Worm (Caenorhabditis elegans): ENCODE measurements around the gene Y55B1BL.2.

Gene Y55B1BL.2

ce11 chrIII:365649-366048, 36.9 kb upstream of the Y55B1BL.2 start, which contains the start of gene pll-1:
Gene pll-1, plus strand, starts transcription at chrIII:365949.
- TF ChIP-seq nhr-11 (tag; optimal IDR thresholded peaks at IDR 0.05), result no peak
- TF ChIP-seq ZK546.5 (tag; optimal IDR thresholded peaks at IDR 0.05), result no peak
- TF ChIP-seq hmg-11 (tag; optimal IDR thresholded peaks at IDR 0.05), result no peak
- no peak for TF ChIP-seq nhr-12 (tag; optimal IDR thresholded peaks at IDR 0.05)
- no peak for TF ChIP-seq unc-62 (GFP tag; optimal IDR thresholded peaks at IDR 0.05)
- no peak for TF ChIP-seq lsy-12 (tag; optimal IDR thresholded peaks at IDR 0.05)
- TF ChIP-seq fkh-2 (tag; optimal IDR thresholded peaks at IDR 0.05), result no peak
- no peak for TF ChIP-seq egl-27 (tag; optimal IDR thresholded peaks at IDR 0.05)
- TF ChIP-seq tbx-2 (tag; optimal IDR thresholded peaks at IDR 0.05), result no peak
- TF ChIP-seq eor-1 (tag; optimal IDR thresholded peaks at IDR 0.05), result no peak
- no peak for TF ChIP-seq nhr-76 (tag; optimal IDR thresholded peaks at IDR 0.05)
- no peak for TF ChIP-seq mdl-1 (tag; optimal IDR thresholded peaks at IDR 0.05)
- TF ChIP-seq sea-2 (GFP tag; optimal IDR thresholded peaks at IDR 0.05), result no peak
- no peak for TF ChIP-seq aly-2 (tag; optimal IDR thresholded peaks at IDR 0.05)
- TF ChIP-seq ztf-4 (tag; optimal IDR thresholded peaks at IDR 0.05), result no peak
- TF ChIP-seq ama-1 (optimal IDR thresholded peaks at IDR 0.05), result no peak
- TF ChIP-seq elt-2 (tag; optimal IDR thresholded peaks at IDR 0.05), result no peak
- no peak for TF ChIP-seq ceh-9 (tag; optimal IDR thresholded peaks at IDR 0.05)

- TF ChIP-seq fkh-2 (tag; optimal IDR thresholded peaks at IDR 0.05), result no peak
- no peak for TF ChIP-seq nhr-43 (tag; optimal IDR thresholded peaks at IDR 0.05; ENCODE audit: poor library complexity, severe bottlenecking)
- no peak for TF ChIP-seq elt-1 (tag; optimal IDR thresholded peaks at IDR 0.05)
- no peak for TF ChIP-seq eor-1 (tag; optimal IDR thresholded peaks at IDR 0.05)
- TF ChIP-seq lsy-12 (tag; optimal IDR thresholded peaks at IDR 0.05), result no peak
- TF ChIP-seq nhr-28 (tag; optimal IDR thresholded peaks at IDR 0.05), result no peak
- TF ChIP-seq ztf-11 (tag; optimal IDR thresholded peaks at IDR 0.05), result no peak
- TF ChIP-seq ceh-16 (tag; optimal IDR thresholded peaks at IDR 0.05), result no peak
- no peak for TF ChIP-seq pqm-1 (tag; optimal IDR thresholded peaks at IDR 0.05)
- TF ChIP-seq daf-12 (tag; optimal IDR thresholded peaks at IDR 0.05), result no peak
- no peak for TF ChIP-seq ceh-9 (tag; optimal IDR thresholded peaks at IDR 0.05)
- TF ChIP-seq unc-39 (tag; optimal IDR thresholded peaks at IDR 0.05), result no peak
- TF ChIP-seq fkh-10 (GFP tag; optimal IDR thresholded peaks at IDR 0.05), result no peak
- TF ChIP-seq nhr-11 (tag; optimal IDR thresholded peaks at IDR 0.05), result no peak
- no peak for TF ChIP-seq pha-4 (tag; optimal IDR thresholded peaks at IDR 0.05)
- no peak for TF ChIP-seq aly-2 (tag; optimal IDR thresholded peaks at IDR 0.05)
Observed at ce11 chrIII:381198-381597, 21.4 kb upstream of the Y55B1BL.2 start, which contains the start of gene gsto-3. Gene gsto-3, minus strand, starts transcription at chrIII:381298.

- TF ChIP-seq tbx-2 (tag; optimal IDR thresholded peaks at IDR 0.05) (no peak), mml-1 (tag; optimal IDR thresholded peaks at IDR 0.05) (no peak), lsy-12 (tag; optimal IDR thresholded peaks at IDR 0.05) (no peak), eor-1 (tag; optimal IDR thresholded peaks at IDR 0.05) (no peak), nhr-25 (tag; optimal IDR thresholded peaks at IDR 0.05) (no peak)
Observed at ce11 chrIII:382470-382869, 20.1 kb upstream of the Y55B1BL.2 start, which contains the start of gene K10F12.7. Gene K10F12.7, minus strand, starts transcription at chrIII:382570.

- TF ChIP-seq fkh-2 (tag; optimal IDR thresholded peaks at IDR 0.05), result no peak
- no peak for TF ChIP-seq nhr-237 (tag; optimal IDR thresholded peaks at IDR 0.05)
- no peak for TF ChIP-seq nhr-43 (tag; optimal IDR thresholded peaks at IDR 0.05; ENCODE audit: poor library complexity, severe bottlenecking)
- TF ChIP-seq elt-1 (tag; optimal IDR thresholded peaks at IDR 0.05), result no peak
- TF ChIP-seq ztf-11 (tag; optimal IDR thresholded peaks at IDR 0.05), result no peak
- no peak for TF ChIP-seq nhr-76 (tag; optimal IDR thresholded peaks at IDR 0.05)
- no peak for TF ChIP-seq ceh-82 (tag; optimal IDR thresholded peaks at IDR 0.05)
- TF ChIP-seq zag-1 (tag; optimal IDR thresholded peaks at IDR 0.05), result no peak
- no peak for TF ChIP-seq daf-12 (tag; optimal IDR thresholded peaks at IDR 0.05)
Observed at ce11 chrIII:385068-385467, 17.5 kb upstream of the Y55B1BL.2 start.

- TF ChIP-seq skn-1 (tag; optimal IDR thresholded peaks at IDR 0.05), result no peak
- TF ChIP-seq hmg-11 (tag; optimal IDR thresholded peaks at IDR 0.05), result no peak
- TF ChIP-seq ceh-82 (tag; optimal IDR thresholded peaks at IDR 0.05), result no peak
Observed at ce11 chrIII:400898-401297, 1.7 kb upstream of the Y55B1BL.2 start.

- TF ChIP-seq mml-1 (tag; optimal IDR thresholded peaks at IDR 0.05) (no peak), tbx-2 (tag; optimal IDR thresholded peaks at IDR 0.05) (no peak), ZK546.5 (tag; optimal IDR thresholded peaks at IDR 0.05) (no peak), fkh-2 (tag; optimal IDR thresholded peaks at IDR 0.05) (no peak)
Observed at ce11 chrIII:418649-419048, 16.1 kb downstream of the Y55B1BL.2 start, which contains the start of gene stim-1. Gene stim-1, minus strand, starts transcription at chrIII:418749.
